Fruit fly (Drosophila melanogaster) whole organism, embryonic: ENCODE data around the gene CG17778.

Experiments used
- Asciz ChIP-seq: fragments of 200-800 bp; sonication (Bioruptor generic); optimal IDR thresholded peaks from 2 replicates; lab custom pipeline; 2017; ENCODE audit warnings: missing biosample characterization, mild to moderate bottlenecking, missing genetic modification characterization, missing genetic modification reagents
- CG10147 ChIP-seq: fragments of 200-800 bp; sonication (Bioruptor generic); optimal IDR thresholded peaks from 2 replicates; lab custom pipeline; 2019; ENCODE audit warnings: missing biosample characterization, mild to moderate bottlenecking, missing genetic modification characterization, moderate library complexity
- CG11456 ChIP-seq: fragments of 200-800 bp; sonication (Bioruptor generic); IDR thresholded peaks from 3 replicates; pipeline ENCODE4 v1.3.6; 2022; ENCODE audit warnings: missing biosample characterization, missing genetic modification characterization
- CG12071 ChIP-seq: fragments of 200-800 bp; sonication (Bioruptor generic); optimal IDR thresholded peaks from 3 replicates; lab custom pipeline; 2018; ENCODE audit warnings: missing biosample characterization, mild to moderate bottlenecking, missing genetic modification characterization
- CG12299 ChIP-seq: fragments of 200-800 bp; sonication (Bioruptor generic); optimal IDR thresholded peaks from 2 replicates; lab custom pipeline; 2018; ENCODE audit warnings: missing biosample characterization, mild to moderate bottlenecking, missing genetic modification characterization
- CG1233 ChIP-seq: fragments of 200-800 bp; sonication (Bioruptor generic); optimal IDR thresholded peaks from 4 replicates; lab custom pipeline; 2018; ENCODE audit warnings: missing biosample characterization, mild to moderate bottlenecking, missing genetic modification characterization
- CG12744 ChIP-seq: fragments of 200-800 bp; sonication (Bioruptor generic); optimal IDR thresholded peaks from 2 replicates; lab custom pipeline; 2016; ENCODE audit warnings: missing biosample characterization, missing genetic modification characterization
- CG14860 ChIP-seq: fragments of 200-800 bp; sonication (Bioruptor generic); IDR thresholded peaks from 3 replicates; pipeline ENCODE4 v1.3.6; 2022; ENCODE audit warnings: missing biosample characterization, missing genetic modification characterization; ENCODE audit not compliant: partially characterized antibody
- CG1529 ChIP-seq: fragments of 200-800 bp; sonication (Bioruptor generic); optimal IDR thresholded peaks from 3 replicates; lab custom pipeline; 2018; ENCODE audit warnings: missing biosample characterization, missing genetic modification characterization
- CG16815 ChIP-seq: fragments of 200-800 bp; sonication (Bioruptor generic); optimal IDR thresholded peaks from 3 replicates; lab custom pipeline; 2017; ENCODE audit warnings: missing biosample characterization, mild to moderate bottlenecking, missing genetic modification characterization
- CG2199 ChIP-seq: fragments of 200-800 bp; sonication (Bioruptor generic); IDR thresholded peaks from 3 replicates; pipeline ENCODE4 v1.3.6; 2022; ENCODE audit warnings: missing biosample characterization, missing genetic modification characterization
- CG3281 ChIP-seq: fragments of 200-800 bp; sonication (Bioruptor generic); optimal IDR thresholded peaks from 3 replicates; lab custom pipeline; 2017; ENCODE audit warnings: missing biosample characterization, mild to moderate bottlenecking, missing genetic modification characterization
- CG43689 ChIP-seq: fragments of 200-800 bp; sonication (Bioruptor generic); IDR thresholded peaks from 2 replicates; pipeline ENCODE4 v1.3.6; 2022; ENCODE audit warnings: missing biosample characterization, missing genetic modification characterization
- CG7786 ChIP-seq: fragments of 200-800 bp; sonication (Bioruptor generic); optimal IDR thresholded peaks from 2 replicates; lab custom pipeline; 2016; ENCODE audit warnings: missing biosample characterization, missing genetic modification characterization
- Dek ChIP-seq: fragments of 200-800 bp; sonication (Bioruptor generic); optimal IDR thresholded peaks from 3 replicates; lab custom pipeline; 2019; ENCODE audit warnings: missing biosample characterization, mild to moderate bottlenecking, missing genetic modification characterization, moderate library complexity
- Dip3 ChIP-seq: fragments of 200-800 bp; sonication (Bioruptor generic); optimal IDR thresholded peaks from 3 replicates; lab custom pipeline; 2016; ENCODE audit warnings: missing biosample characterization, missing genetic modification characterization
- Dll ChIP-seq: fragments of 200-800 bp; sonication (Bioruptor generic); IDR thresholded peaks from 4 replicates; pipeline ENCODE4 v1.3.6; 2022; ENCODE audit warnings: missing biosample characterization, missing genetic modification characterization; ENCODE audit not compliant: partially characterized antibody
- Doc3 ChIP-seq: fragments of 200-800 bp; sonication (Bioruptor generic); IDR thresholded peaks from 3 replicates; pipeline ENCODE4 v1.3.6; 2022; ENCODE audit warnings: missing biosample characterization, missing genetic modification characterization; ENCODE audit not compliant: partially characterized antibody
- Fer1 ChIP-seq: fragments of 200-800 bp; sonication (Bioruptor generic); optimal IDR thresholded peaks from 2 replicates; lab custom pipeline; 2017; ENCODE audit warnings: missing biosample characterization, mild to moderate bottlenecking, missing genetic modification characterization
- H15 ChIP-seq: fragments of 200-800 bp; sonication (Bioruptor generic); IDR thresholded peaks from 3 replicates; pipeline ENCODE4 v1.3.6; 2022; ENCODE audit warnings: missing biosample characterization, missing genetic modification characterization
- HmgD ChIP-seq: fragments of 200-800 bp; sonication (Bioruptor generic); optimal IDR thresholded peaks from 3 replicates; lab custom pipeline; 2016; ENCODE audit warnings: missing biosample characterization, missing genetic modification characterization
- HmgZ ChIP-seq: fragments of 200-800 bp; sonication (Bioruptor generic); optimal IDR thresholded peaks from 2 replicates; lab custom pipeline; 2018; ENCODE audit warnings: missing biosample characterization, mild to moderate bottlenecking, missing genetic modification characterization
- Neu2 ChIP-seq: fragments of 200-800 bp; sonication (Bioruptor generic); optimal IDR thresholded peaks from 3 replicates; lab custom pipeline; 2016; ENCODE audit warnings: missing biosample characterization, missing genetic modification characterization, borderline replicate concordance
- Optix ChIP-seq: fragments of 200-800 bp; sonication (Bioruptor generic); IDR thresholded peaks from 3 replicates; pipeline ENCODE4 v1.3.6; 2022; ENCODE audit warnings: missing biosample characterization, missing genetic modification characterization
- Ravus ChIP-seq: fragments of 200-800 bp; sonication (Bioruptor generic); IDR thresholded peaks from 2 replicates; pipeline ENCODE4 v1.3.6; 2022; ENCODE audit warnings: missing biosample characterization, missing genetic modification characterization
- Sox100B ChIP-seq: fragments of 200-800 bp; sonication (Bioruptor generic); optimal IDR thresholded peaks from 3 replicates; lab custom pipeline; 2018; ENCODE audit warnings: missing biosample characterization, mild to moderate bottlenecking, missing genetic modification characterization
- Spps ChIP-seq: fragments of 200-800 bp; sonication (Bioruptor generic); optimal IDR thresholded peaks from 2 replicates; lab custom pipeline; 2018; ENCODE audit warnings: missing biosample characterization, mild to moderate bottlenecking, missing genetic modification characterization
- TFAM ChIP-seq: fragments of 200-800 bp; sonication (Bioruptor generic); optimal IDR thresholded peaks from 2 replicates; lab custom pipeline; 2017; ENCODE audit warnings: missing biosample characterization, missing genetic modification characterization, inconsistent platforms
- YL-1 ChIP-seq: fragments of 200-800 bp; sonication (Bioruptor generic); optimal IDR thresholded peaks from 3 replicates; lab custom pipeline; 2017; ENCODE audit warnings: missing biosample characterization, mild to moderate bottlenecking, missing genetic modification characterization
- chif ChIP-seq, 2 experiments: fragments of 200-800 bp; sonication (Bioruptor generic); optimal IDR thresholded peaks; 3 replicates each; lab custom pipeline; 2016; ENCODE audit warnings: missing biosample characterization in 2 of 2, missing genetic modification characterization in 2 of 2
- ci ChIP-seq: fragments of 200-800 bp; sonication (Bioruptor generic); IDR thresholded peaks from 3 replicates; pipeline ENCODE4 v1.3.6; 2022; ENCODE audit warnings: missing biosample characterization, missing genetic modification characterization
- emc ChIP-seq: fragments of 200-800 bp; sonication (Bioruptor generic); optimal IDR thresholded peaks from 2 replicates; lab custom pipeline; 2016; ENCODE audit warnings: missing biosample characterization, missing genetic modification characterization
- ems ChIP-seq: fragments of 200-800 bp; sonication (Bioruptor generic); optimal IDR thresholded peaks from 3 replicates; lab custom pipeline; 2016; ENCODE audit warnings: missing biosample characterization, missing genetic modification characterization
- en ChIP-seq: fragments of 200-800 bp; sonication (Bioruptor generic); optimal IDR thresholded peaks from 2 replicates; lab custom pipeline; 2016; ENCODE audit warnings: missing biosample characterization, missing genetic modification characterization
- fru ChIP-seq: fragments of >200 bp; optimal IDR thresholded peaks from 2 replicates; lab custom pipeline; 2017
- h ChIP-seq: fragments of >200 bp; optimal IDR thresholded peaks from 2 replicates; lab custom pipeline; 2017
- hb ChIP-seq: fragments of 200-800 bp; sonication (Bioruptor generic); IDR thresholded peaks from 3 replicates; pipeline ENCODE4 v1.3.6; 2022; ENCODE audit warnings: missing biosample characterization, missing genetic modification characterization; ENCODE audit not compliant: partially characterized antibody
- hth ChIP-seq: fragments of >200 bp; optimal IDR thresholded peaks from 2 replicates; lab custom pipeline; 2017; ENCODE audit warnings: inconsistent platforms
- jigr1 ChIP-seq: fragments of 200-800 bp; sonication (Bioruptor generic); IDR thresholded peaks from 3 replicates; pipeline ENCODE4 v1.3.6; 2022; ENCODE audit warnings: missing biosample characterization, missing genetic modification characterization
- kah ChIP-seq: fragments of 200-800 bp; sonication (Bioruptor generic); optimal IDR thresholded peaks from 2 replicates; lab custom pipeline; 2018; ENCODE audit warnings: missing biosample characterization, mild to moderate bottlenecking, missing genetic modification characterization
- lola ChIP-seq, 3 experiments: fragments of >200 bp in 2 of 3; fragments of 200-800 bp in 1 of 3; sonication (Bioruptor generic) in 1 of 3; optimal IDR thresholded peaks; 2 replicates each; lab custom pipeline; 2017 to 2019; ENCODE audit warnings: missing biosample characterization in 3 of 3, missing genetic modification characterization in 3 of 3, mild to moderate bottlenecking in 1 of 3, moderate library complexity in 1 of 3
- nerfin-1 ChIP-seq: fragments of 200-800 bp; sonication (Bioruptor generic); optimal IDR thresholded peaks from 3 replicates; lab custom pipeline; 2019; ENCODE audit warnings: missing biosample characterization, mild to moderate bottlenecking, missing genetic modification characterization, moderate library complexity
- nom ChIP-seq: fragments of 200-800 bp; sonication (Bioruptor generic); optimal IDR thresholded peaks from 2 replicates; lab custom pipeline; 2017; ENCODE audit warnings: missing biosample characterization, missing genetic modification characterization, mild to moderate bottlenecking, moderate library complexity, missing genetic modification reagents
- repo ChIP-seq: fragments of 200-800 bp; sonication (Bioruptor generic); optimal IDR thresholded peaks from 2 replicates; lab custom pipeline; 2016; ENCODE audit warnings: missing biosample characterization, missing genetic modification characterization
- scrt ChIP-seq: fragments of 200-800 bp; sonication (Bioruptor generic); optimal IDR thresholded peaks from 2 replicates; lab custom pipeline; 2018; ENCODE audit warnings: missing biosample characterization, mild to moderate bottlenecking, missing genetic modification characterization, moderate library complexity
- seq ChIP-seq: fragments of 200-800 bp; sonication (Bioruptor generic); IDR thresholded peaks from 2 replicates; pipeline ENCODE4 v1.3.6; 2022; ENCODE audit warnings: missing biosample characterization, missing genetic modification characterization
- tio ChIP-seq: fragments of 200-800 bp; sonication (Bioruptor generic); optimal IDR thresholded peaks from 2 replicates; lab custom pipeline; 2017; ENCODE audit warnings: missing biosample characterization, missing genetic modification characterization, inconsistent platforms
- tll ChIP-seq, 2 experiments: fragments of 200-800 bp in 1 of 2; fragments of >200 bp in 1 of 2; sonication (Bioruptor generic) in 1 of 2; optimal IDR thresholded peaks; 2 replicates each; lab custom pipeline; 2017 to 2019; ENCODE audit warnings: missing biosample characterization in 2 of 2, missing genetic modification characterization in 2 of 2, mild to moderate bottlenecking in 1 of 2, moderate library complexity in 1 of 2
- trh ChIP-seq: fragments of 200-800 bp; sonication (Bioruptor generic); optimal IDR thresholded peaks from 2 replicates; lab custom pipeline; 2016; ENCODE audit warnings: missing biosample characterization, missing genetic modification characterization

The CG17778 gene

DNA sequence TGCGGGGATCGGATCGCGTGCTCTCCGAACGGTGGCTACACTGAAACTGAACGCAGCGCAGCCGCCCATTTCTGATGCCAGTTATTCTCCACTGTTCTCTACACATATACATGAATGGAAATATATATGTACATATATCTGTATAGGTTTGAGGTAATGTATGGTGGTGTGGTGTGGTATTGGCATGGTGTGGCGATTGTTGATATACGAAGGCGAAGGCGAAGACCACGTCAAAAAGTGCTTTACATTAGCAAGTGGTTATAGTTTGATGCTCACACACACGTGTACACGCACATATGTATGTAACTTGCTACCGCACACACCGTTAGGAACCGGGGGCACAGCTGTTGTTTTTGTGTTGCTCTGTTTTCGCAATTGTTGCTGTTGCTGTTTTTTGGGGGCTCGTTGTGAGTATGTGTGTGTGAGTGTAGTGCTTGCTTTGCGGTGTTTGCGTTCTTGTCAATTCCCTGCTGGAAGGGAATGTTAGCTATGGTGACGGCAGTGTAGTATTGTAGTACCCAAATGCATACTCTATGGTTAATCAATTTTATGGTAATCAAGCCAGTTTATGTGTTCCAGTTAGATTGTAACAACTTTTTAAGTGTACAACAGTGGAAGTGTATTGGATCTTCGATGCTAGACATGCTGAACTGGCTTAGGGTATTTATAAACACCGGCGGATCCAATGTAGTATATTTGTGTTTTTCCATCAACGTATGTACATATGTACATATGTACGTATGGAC lies 796 bp upstream of the CG17778 start, which contains the start of gene CG17896 (continued):
- TF ChIP-seq HmgD (GFP tag; lab: Kevin White, UChicago) = peak; percentile 98
- peak; percentile 76 for TF ChIP-seq TFAM (GFP tag; lab: Kevin White, UChicago)
- TF ChIP-seq CG16815 = peak; percentile 96
- TF ChIP-seq Neu2 = peak; percentile 93
- peak; percentile 89 for TF ChIP-seq nom (GFP tag; lab: Kevin White, UChicago)
- TF ChIP-seq seq = peak; percentile 98
- TF ChIP-seq lola (GFP tag; optimal IDR thresholded peaks at IDR 0.05; lab: Kevin White, UChicago) = peak in 2 of 3 experiments; percentile 50 to 76
- TF ChIP-seq fru = no peak
- TF ChIP-seq tll (GFP tag; optimal IDR thresholded peaks at IDR 0.05; lab: Kevin White, UChicago) = no peak
- peak; percentile 85 for TF ChIP-seq nerfin-1 (tag; lab: Kevin White, UChicago)
- TF ChIP-seq CG12744 (GFP tag; lab: Kevin White, UChicago) = peak; percentile 97
- TF ChIP-seq h (lab: Kevin White, UChicago) = no peak
- TF ChIP-seq CG1529 (GFP tag; lab: Kevin White, UChicago) = peak; percentile 89
- TF ChIP-seq Dek (tag; lab: Kevin White, UChicago) = peak; percentile 99
- TF ChIP-seq hb (GFP tag; lab: Robert Waterston, UW) = no peak
- TF ChIP-seq Ravus (GFP tag; lab: Robert Waterston, UW) = peak; percentile 96
- TF ChIP-seq Sox100B (GFP tag; lab: Kevin White, UChicago) = peak; percentile 92
- TF ChIP-seq CG2199 (GFP tag; lab: Robert Waterston, UW) = peak; percentile 86; the same call in 2 of the 3 replicates
- no peak for TF ChIP-seq hth (lab: Kevin White, UChicago)
- peak; percentile 98 for TF ChIP-seq CG10147 (GFP tag; lab: Kevin White, UChicago)
- TF ChIP-seq Fer1 (GFP tag; lab: Kevin White, UChicago) = peak; percentile 97
- TF ChIP-seq H15 (GFP tag; lab: Robert Waterston, UW) = peak; percentile 97
- peak; percentile 98 for TF ChIP-seq ems (GFP tag; lab: Kevin White, UChicago)
- peak; percentile 98 for TF ChIP-seq emc (GFP tag; lab: Kevin White, UChicago)
- TF ChIP-seq HmgZ (tag; lab: Kevin White, UChicago) = peak; percentile 99
- peak; percentile 97 to 98 for TF ChIP-seq chif (GFP tag; optimal IDR thresholded peaks at IDR 0.05; lab: Kevin White, UChicago)
- peak; percentile 97 for TF ChIP-seq Optix (GFP tag; lab: Robert Waterston, UW)
- peak; percentile 99 for TF ChIP-seq CG7786 (GFP tag; lab: Kevin White, UChicago)
- TF ChIP-seq trh (GFP tag; lab: Kevin White, UChicago) = peak; percentile 96
- peak; percentile 39 for TF ChIP-seq YL-1 (GFP tag; lab: Kevin White, UChicago)
- TF ChIP-seq Dll = no peak
- TF ChIP-seq ci (GFP tag; lab: Robert Waterston, UW) = peak; percentile 97
- TF ChIP-seq Dip3 (GFP tag; lab: Kevin White, UChicago) = peak; percentile 99
- peak; percentile 97 for TF ChIP-seq repo
- TF ChIP-seq tio (GFP tag; lab: Kevin White, UChicago) = no peak
- 0 out of 3 replicates have a peak, but pooled peaks have one; percentile 44 for TF ChIP-seq Doc3
- peak; percentile 93 for TF ChIP-seq CG43689 (GFP tag; lab: Robert Waterston, UW)
- peak; percentile 98 for TF ChIP-seq CG3281
- peak; percentile 96 for TF ChIP-seq en (GFP tag; lab: Kevin White, UChicago)
- peak; percentile 95 for TF ChIP-seq CG12299 (tag; lab: Kevin White, UChicago)
- TF ChIP-seq CG1233 (GFP tag; lab: Kevin White, UChicago) = peak; percentile 95
- TF ChIP-seq jigr1 = peak; percentile 95
- TF ChIP-seq Asciz (GFP tag; lab: Kevin White, UChicago) = peak; percentile 88
- peak; percentile 99 for TF ChIP-seq CG11456 (GFP tag; lab: Robert Waterston, UW)
- peak; percentile 98 for TF ChIP-seq CG12071 (GFP tag; lab: Kevin White, UChicago)
- TF ChIP-seq CG14860 (GFP tag; lab: Robert Waterston, UW) = no peak
- peak; percentile 95 for TF ChIP-seq scrt (GFP tag; lab: Kevin White, UChicago)
- TF ChIP-seq Spps (tag; lab: Kevin White, UChicago) = peak; percentile 74
- peak; percentile 77 for TF ChIP-seq kah (GFP tag; lab: Kevin White, UChicago)
